Worm (Caenorhabditis elegans): ENCODE results near the gene Y119D3B.21.
"Not testable (repeated sequence)": the region's sequence is repeated elsewhere in the genome, so short reads cannot be mapped to it uniquely, and the experiment has no call there.

The Y119D3B.21 gene

ce11 chrIII:1258358-1258757, 43.6 kb downstream of the Y119D3B.21 start, which contains the start of gene fbxa-78:
TSS of gene fbxa-78 (minus strand) at chrIII:1258458.
- TF ChIP-seq skn-1 (tag; optimal IDR thresholded peaks at IDR 0.05); nhr-85 (tag); mab-9 (GFP tag; IDR thresholded peaks at IDR 0.05): not testable (repeated sequence)

- TF ChIP-seq egl-13 (tag; optimal IDR thresholded peaks at IDR 0.05); hpl-2 (GFP tag; optimal IDR thresholded peaks at IDR 0.05); C16A3.4 (tag; optimal IDR thresholded peaks at IDR 0.05): not testable (repeated sequence)
Observed at ce11 chrIII:1263692-1264091, 48.9 kb downstream of the Y119D3B.21 start, which contains the start of gene srz-9. TSS of gene srz-9 (plus strand) at chrIII:1263992.

Measured in whole organism, L1 larva.